Fruit fly (Drosophila melanogaster) whole organism, wandering third instar larva: ENCODE measurements around the gene CG43155.

Experiments used
- Abd-B ChIP-seq: fragments of >200 bp; optimal IDR thresholded peaks from 2 replicates; lab custom pipeline; 2017; ENCODE audit warnings: missing biosample characterization, missing genetic modification characterization
- CrebA ChIP-seq: fragments of 200-800 bp; sonication (Bioruptor generic); optimal IDR thresholded peaks from 2 replicates; lab custom pipeline; 2016; ENCODE audit warnings: missing biosample characterization, mild to moderate bottlenecking, missing genetic modification characterization, borderline replicate concordance
- Hnf4 ChIP-seq: fragments of 200-800 bp; sonication (Bioruptor generic); optimal IDR thresholded peaks from 2 replicates; lab custom pipeline; 2016; ENCODE audit warnings: missing biosample characterization, mild to moderate bottlenecking, missing genetic modification characterization
- Hr83 ChIP-seq: fragments of 200-300 bp; sonication (Bioruptor generic); optimal IDR thresholded peaks from 2 replicates; lab custom pipeline; 2016; ENCODE audit warnings: missing biosample characterization, mild to moderate bottlenecking, missing genetic modification characterization, moderate library complexity; ENCODE audit not compliant: poor library complexity, severe bottlenecking
- Sp1 ChIP-seq: fragments of 200-800 bp; sonication (Bioruptor generic); optimal IDR thresholded peaks from 3 replicates; lab custom pipeline; 2019; ENCODE audit warnings: missing biosample characterization, mild to moderate bottlenecking, missing genetic modification characterization, moderate library complexity
- Vsx2 ChIP-seq: fragments of 200-300, 225-300 bp; sonication (Bioruptor generic); optimal IDR thresholded peaks from 2 replicates; lab custom pipeline; 2018; ENCODE audit warnings: missing biosample characterization, missing genetic modification characterization; ENCODE audit not compliant: partially characterized antibody
- h ChIP-seq: fragments of 200-800 bp; sonication (Bioruptor generic); optimal IDR thresholded peaks from 3 replicates; lab custom pipeline; 2016; ENCODE audit warnings: missing biosample characterization, mild to moderate bottlenecking, missing genetic modification characterization
- pan ChIP-seq: fragments of >200 bp; optimal IDR thresholded peaks from 2 replicates; lab custom pipeline; 2017
- usp ChIP-seq: fragments of >200 bp; optimal IDR thresholded peaks from 2 replicates; lab custom pipeline; 2017; ENCODE audit warnings: missing biosample characterization, missing genetic modification characterization

DNA sequence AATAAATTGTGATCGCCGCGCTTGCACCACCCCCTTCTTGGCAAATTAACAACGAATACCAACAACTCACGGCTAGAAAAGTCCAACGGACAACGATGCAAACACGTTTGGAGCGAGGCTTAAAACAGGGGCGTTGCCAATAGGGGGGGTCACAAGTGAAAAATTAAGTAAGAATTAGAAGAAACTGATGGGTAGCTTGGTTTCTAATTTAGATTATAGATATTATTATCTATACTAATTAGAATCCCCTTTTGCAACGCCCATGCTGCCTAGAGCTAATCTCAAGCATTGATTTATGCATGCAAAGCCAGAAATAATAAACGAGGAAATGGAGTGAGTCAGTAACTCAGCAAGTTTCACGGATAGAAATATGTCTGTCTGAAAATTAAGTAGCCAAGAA is 58.8 kb downstream of the CG43155 start:
- TF ChIP-seq CrebA (GFP tag; lab: Kevin White, UChicago) (no peak), Vsx2 (no peak), Abd-B (GFP tag; lab: Kevin White, UChicago) (no peak), h (GFP tag; lab: Kevin White, UChicago) (no peak), pan (no peak), Hnf4 (GFP tag; lab: Kevin White, UChicago) (no peak), Sp1 (GFP tag; lab: Kevin White, UChicago) (no peak), Hr83 (GFP tag; lab: Kevin White, UChicago) (no peak), usp (GFP tag; lab: Kevin White, UChicago) (no peak)
